Fruit fly (Drosophila melanogaster) whole organism, embryonic: Measurements from ENCODE around the gene CG3091.

Experiments used
- Bdp1 ChIP-seq: fragments of 200-800 bp; sonication (Bioruptor generic); optimal IDR thresholded peaks from 3 replicates; lab custom pipeline; 2016; ENCODE audit warnings: missing biosample characterization, missing genetic modification characterization
- Blimp-1 ChIP-seq: fragments of 200-800 bp; sonication (Bioruptor generic); optimal IDR thresholded peaks from 3 replicates; lab custom pipeline; 2018; ENCODE audit warnings: missing biosample characterization, missing genetic modification characterization, mild to moderate bottlenecking, moderate library complexity, missing genetic modification reagents
- CG10274 ChIP-seq: fragments of 200-800 bp; sonication (Bioruptor generic); optimal IDR thresholded peaks from 3 replicates; lab custom pipeline; 2017; ENCODE audit warnings: missing biosample characterization, mild to moderate bottlenecking, missing genetic modification characterization
- CG10366 ChIP-seq: fragments of 200-800 bp; sonication (Bioruptor generic); IDR thresholded peaks from 2 replicates; pipeline ENCODE4 v1.3.6; 2022; ENCODE audit warnings: missing biosample characterization, missing genetic modification characterization
- CG10543 ChIP-seq: fragments of 200-800 bp; sonication (Bioruptor generic); optimal IDR thresholded peaks from 3 replicates; lab custom pipeline; 2017; ENCODE audit warnings: missing biosample characterization, mild to moderate bottlenecking, missing genetic modification characterization, moderate library complexity
- CG12104 ChIP-seq: fragments of 200-800 bp; sonication (Bioruptor generic); optimal IDR thresholded peaks from 3 replicates; lab custom pipeline; 2016; ENCODE audit warnings: missing biosample characterization, missing genetic modification characterization
- CG12769 ChIP-seq: fragments of 200-800 bp; sonication (Bioruptor generic); optimal IDR thresholded peaks from 2 replicates; lab custom pipeline; 2019; ENCODE audit warnings: missing biosample characterization, mild to moderate bottlenecking, missing genetic modification characterization, moderate library complexity
- CG13424 ChIP-seq: fragments of 200-800 bp; sonication (Bioruptor generic); optimal IDR thresholded peaks from 2 replicates; lab custom pipeline; 2019; ENCODE audit warnings: missing biosample characterization, mild to moderate bottlenecking, missing genetic modification characterization, moderate library complexity
- CG1602 ChIP-seq: fragments of 200-800 bp; sonication (Bioruptor generic); optimal IDR thresholded peaks from 3 replicates; lab custom pipeline; 2016; ENCODE audit warnings: missing biosample characterization, missing genetic modification characterization
- CG17359 ChIP-seq: fragments of 200-800 bp; sonication (Bioruptor generic); optimal IDR thresholded peaks from 3 replicates; lab custom pipeline; 2018; ENCODE audit warnings: missing biosample characterization, mild to moderate bottlenecking, missing genetic modification characterization, moderate library complexity
- CG5180 ChIP-seq: fragments of 200-800 bp; sonication (Bioruptor generic); optimal IDR thresholded peaks from 3 replicates; lab custom pipeline; 2017; ENCODE audit warnings: missing biosample characterization, missing genetic modification characterization, mild to moderate bottlenecking, moderate library complexity, missing genetic modification reagents
- CG6272 ChIP-seq: fragments of 200-800 bp; sonication (Bioruptor generic); IDR thresholded peaks from 2 replicates; pipeline ENCODE4 v1.3.6; 2022; ENCODE audit warnings: missing biosample characterization, missing genetic modification characterization
- CG7839 ChIP-seq: fragments of 200-800 bp; sonication (Bioruptor generic); optimal IDR thresholded peaks from 3 replicates; lab custom pipeline; 2018; ENCODE audit warnings: missing biosample characterization, mild to moderate bottlenecking, missing genetic modification characterization, moderate library complexity
- CG8290 ChIP-seq, 3 experiments: fragments of 200-800 bp; sonication (Bioruptor generic); optimal IDR thresholded peaks; 2 replicates each; lab custom pipeline; 2016 to 2019; ENCODE audit warnings: missing biosample characterization in 3 of 3, missing genetic modification characterization in 3 of 3, mild to moderate bottlenecking in 2 of 3, moderate library complexity in 1 of 3
- CG8765 ChIP-seq: fragments of 200-800 bp; sonication (Bioruptor generic); IDR thresholded peaks from 2 replicates; pipeline ENCODE4 v1.3.6; 2022; ENCODE audit warnings: missing biosample characterization, missing genetic modification characterization
- CG9215 ChIP-seq: fragments of 200-800 bp; sonication (Bioruptor generic); IDR thresholded peaks from 2 replicates; pipeline ENCODE4 v1.3.6; 2022; ENCODE audit warnings: missing biosample characterization, missing genetic modification characterization
- CG9932 ChIP-seq: fragments of 200-800 bp; sonication (Bioruptor generic); IDR thresholded peaks from 2 replicates; pipeline ENCODE4 v1.3.6; 2022; ENCODE audit warnings: missing biosample characterization, missing genetic modification characterization
- D19B ChIP-seq: fragments of 200-800 bp; sonication (Bioruptor generic); optimal IDR thresholded peaks from 2 replicates; lab custom pipeline; 2017; ENCODE audit warnings: missing biosample characterization, mild to moderate bottlenecking, missing genetic modification characterization
- E2f2 ChIP-seq: fragments of 200-800 bp; sonication (Bioruptor generic); IDR thresholded peaks from 2 replicates; pipeline ENCODE4 v1.3.6; 2022; ENCODE audit warnings: missing biosample characterization, missing genetic modification characterization
- Elba2 ChIP-seq: fragments of 200-800 bp; sonication (Bioruptor generic); optimal IDR thresholded peaks from 3 replicates; lab custom pipeline; 2016; ENCODE audit warnings: missing biosample characterization, missing genetic modification characterization
- Ets65A ChIP-seq: fragments of 200-800 bp; sonication (Bioruptor generic); peaks from one replicate; lab custom pipeline; 2016; ENCODE audit warnings: missing biosample characterization, missing genetic modification characterization
- Hr51 ChIP-seq, 2 experiments: fragments of 200-800 bp; sonication (Bioruptor generic); optimal IDR thresholded peaks; 2 replicates in 1 of 2; 3 replicates in 1 of 2; lab custom pipeline; 2016 to 2018; ENCODE audit warnings: missing biosample characterization in 2 of 2, missing genetic modification characterization in 2 of 2, mild to moderate bottlenecking in 1 of 2, moderate library complexity in 1 of 2
- Lim3 ChIP-seq: fragments of 200-800 bp; sonication (Bioruptor generic); IDR thresholded peaks from 2 replicates; pipeline ENCODE4 v1.3.6; 2022; ENCODE audit warnings: missing biosample characterization, missing genetic modification characterization
- Lpt ChIP-seq: fragments of >200 bp; optimal IDR thresholded peaks from 2 replicates; lab custom pipeline; 2018; ENCODE audit warnings: missing biosample characterization, missing genetic modification characterization
- MTF-1 ChIP-seq: fragments of 200-800 bp; sonication (Bioruptor generic); optimal IDR thresholded peaks from 2 replicates; lab custom pipeline; 2018; ENCODE audit warnings: missing biosample characterization, mild to moderate bottlenecking, missing genetic modification characterization, borderline replicate concordance
- Med ChIP-seq: fragments of 200-800 bp; sonication (Bioruptor generic); peaks from one replicate; lab custom pipeline; 2016; ENCODE audit warnings: missing biosample characterization, missing genetic modification characterization, mild to moderate bottlenecking, inconsistent platforms, moderate library complexity
- Trl ChIP-seq, 3 experiments: fragments of >200 bp in 2 of 3; fragments of 200-800 bp in 1 of 3; sonication (Bioruptor generic) in 1 of 3; optimal IDR thresholded peaks; 2 replicates in 1 of 3; 3 replicates in 2 of 3; lab custom pipeline; 2016 to 2017; ENCODE audit warnings: missing biosample characterization in 1 of 3, missing genetic modification characterization in 1 of 3
- ac ChIP-seq: fragments of 200-800 bp; sonication (Bioruptor generic); optimal IDR thresholded peaks from 3 replicates; lab custom pipeline; 2017; ENCODE audit warnings: missing biosample characterization, mild to moderate bottlenecking, missing genetic modification characterization
- chinmo ChIP-seq: fragments of 200-800 bp; sonication (Bioruptor generic); IDR thresholded peaks from 4 replicates; pipeline ENCODE4 v1.3.6; 2022; ENCODE audit warnings: missing biosample characterization, missing genetic modification characterization; ENCODE audit not compliant: partially characterized antibody
- crol ChIP-seq: fragments of 200-800 bp; sonication (Bioruptor generic); IDR thresholded peaks from 2 replicates; pipeline ENCODE4 v1.3.6; 2022; ENCODE audit warnings: missing biosample characterization, missing genetic modification characterization
- exex ChIP-seq: fragments of 200-800 bp; sonication (Bioruptor generic); optimal IDR thresholded peaks from 4 replicates; lab custom pipeline; 2018; ENCODE audit warnings: missing biosample characterization, mild to moderate bottlenecking, missing genetic modification characterization, moderate library complexity
- ftz-f1 ChIP-seq: fragments of 200-800 bp; sonication (Bioruptor generic); optimal IDR thresholded peaks from 2 replicates; lab custom pipeline; 2016; ENCODE audit warnings: missing biosample characterization, missing genetic modification characterization
- gem ChIP-seq: fragments of 200-800 bp; sonication (Bioruptor generic); optimal IDR thresholded peaks from 2 replicates; lab custom pipeline; 2019; ENCODE audit warnings: missing biosample characterization, mild to moderate bottlenecking, missing genetic modification characterization, moderate library complexity
- gro ChIP-seq: fragments of 200-800 bp; sonication (Bioruptor generic); optimal IDR thresholded peaks from 2 replicates; lab custom pipeline; 2016; ENCODE audit warnings: missing biosample characterization, missing genetic modification characterization
- hbn ChIP-seq: fragments of 200-800 bp; sonication (Bioruptor generic); IDR thresholded peaks from 2 replicates; pipeline ENCODE4 v1.3.6; 2022; ENCODE audit warnings: missing biosample characterization, missing genetic modification characterization; ENCODE audit not compliant: partially characterized antibody
- kni ChIP-seq: fragments of 200-800 bp; sonication (Bioruptor generic); optimal IDR thresholded peaks from 3 replicates; lab custom pipeline; 2017; ENCODE audit warnings: mild to moderate bottlenecking, missing biosample characterization, missing genetic modification reagents, missing genetic modification characterization
- lilli ChIP-seq: fragments of 200-800 bp; sonication (Bioruptor generic); optimal IDR thresholded peaks from 3 replicates; lab custom pipeline; 2016; ENCODE audit warnings: missing biosample characterization, missing genetic modification characterization
- lov ChIP-seq, 2 experiments: fragments of 200-800 bp in 1 of 2; fragments of >200 bp in 1 of 2; sonication (Bioruptor generic) in 1 of 2; IDR thresholded peaks in 1 of 2; optimal IDR thresholded peaks in 1 of 2; 2 replicates in 1 of 2; 3 replicates in 1 of 2; pipeline versions ENCODE4 v1.3.6 to Lab custom; 2017 to 2022; ENCODE audit warnings: missing biosample characterization in 1 of 2, missing genetic modification characterization in 1 of 2
- mirr ChIP-seq: fragments of 200-800 bp; sonication (Bioruptor generic); optimal IDR thresholded peaks from 3 replicates; lab custom pipeline; 2018; ENCODE audit warnings: missing biosample characterization, mild to moderate bottlenecking, missing genetic modification characterization
- pb ChIP-seq: fragments of 200-800 bp; sonication (Bioruptor generic); optimal IDR thresholded peaks from 3 replicates; lab custom pipeline; 2016; ENCODE audit warnings: missing biosample characterization, missing genetic modification characterization
- pfk ChIP-seq: fragments of 200-800 bp; sonication (Bioruptor generic); optimal IDR thresholded peaks from 2 replicates; lab custom pipeline; 2018; ENCODE audit warnings: missing biosample characterization, mild to moderate bottlenecking, missing genetic modification characterization, moderate library complexity
- sd ChIP-seq: fragments of 200-800 bp; sonication (Bioruptor generic); optimal IDR thresholded peaks from 3 replicates; lab custom pipeline; 2018; ENCODE audit warnings: missing biosample characterization, mild to moderate bottlenecking, missing genetic modification characterization, moderate library complexity
- sqz ChIP-seq: fragments of 200-800 bp; sonication (Bioruptor generic); optimal IDR thresholded peaks from 3 replicates; lab custom pipeline; 2018; ENCODE audit warnings: missing biosample characterization, mild to moderate bottlenecking, missing genetic modification characterization
- vfl ChIP-seq: fragments of 200-800 bp; sonication (Bioruptor generic); optimal IDR thresholded peaks from 2 replicates; lab custom pipeline; 2016; ENCODE audit warnings: missing biosample characterization, missing genetic modification characterization
- zfh2 ChIP-seq: fragments of 200-800 bp; sonication (Bioruptor generic); optimal IDR thresholded peaks from 2 replicates; lab custom pipeline; 2016; ENCODE audit warnings: missing biosample characterization, missing genetic modification characterization

Gene CG3091

dm6 chrX:2286255-2286654 lies 32.3 kb upstream of the CG3091 start (continued):
- peak; percentile 28 for TF ChIP-seq CG10543

dm6 chrX:2283470-2283869 lies 29.5 kb upstream of the CG3091 start:
- no peak for TF ChIP-seq CG9215
- peak; percentile 16 to 60 for TF ChIP-seq Trl (optimal IDR thresholded peaks at IDR 0.05; lab: Kevin White, UChicago)
- no peak for TF ChIP-seq Trl (GFP tag; optimal IDR thresholded peaks at IDR 0.05; lab: Kevin White, UChicago)
- TF ChIP-seq mirr (GFP tag; lab: Kevin White, UChicago), result no peak
- TF ChIP-seq Elba2, result no peak
- no peak for TF ChIP-seq vfl
- TF ChIP-seq sd (tag; lab: Kevin White, UChicago), result peak; percentile 27
- peak; percentile 45; the same call in 1 of the 2 replicates for TF ChIP-seq crol
- TF ChIP-seq chinmo (GFP tag; lab: Robert Waterston, UW), result 0 out of 4 replicates have a peak, but pooled peaks have one; percentile 28
- TF ChIP-seq Blimp-1 (GFP tag; lab: Kevin White, UChicago), result peak; percentile 99
- peak; percentile 1 for TF ChIP-seq Med
- TF ChIP-seq kni (GFP tag; lab: Kevin White, UChicago), result peak; percentile 27
- peak; percentile 73 for TF ChIP-seq sqz

- TF ChIP-seq CG8290 (GFP tag; optimal IDR thresholded peaks at IDR 0.05; lab: Kevin White, UChicago) (no peak), CG8290 (tag; optimal IDR thresholded peaks at IDR 0.05; lab: Kevin White, UChicago) (no peak), Ets65A (no peak), mirr (GFP tag; lab: Kevin White, UChicago) (no peak), ftz-f1 (GFP tag; lab: Kevin White, UChicago) (peak; percentile 28), CG8765 (GFP tag; lab: Robert Waterston, UW) (no peak), Trl (optimal IDR thresholded peaks at IDR 0.05; lab: Kevin White, UChicago) (no peak), Trl (GFP tag; optimal IDR thresholded peaks at IDR 0.05; lab: Kevin White, UChicago) (no peak), exex (tag; lab: Kevin White, UChicago) (no peak), ac (GFP tag; lab: Kevin White, UChicago) (no peak), CG10543 (peak; percentile 14), CG6272 (no peak), zfh2 (no peak), CG13424 (tag; lab: Kevin White, UChicago) (no peak), Bdp1 (GFP tag; lab: Kevin White, UChicago) (no peak), CG10366 (GFP tag; lab: Robert Waterston, UW) (no peak), CG7839 (tag; lab: Kevin White, UChicago) (no peak), gro (GFP tag; lab: Kevin White, UChicago) (no peak), CG1602 (GFP tag; lab: Kevin White, UChicago) (no peak), lilli (GFP tag; lab: Kevin White, UChicago) (no peak), CG12769 (tag; lab: Kevin White, UChicago) (peak; percentile 27), E2f2 (GFP tag; lab: Robert Waterston, UW) (no peak), Lpt (no peak), lov (optimal IDR thresholded peaks at IDR 0.05; lab: Kevin White, UChicago) (no peak), lov (GFP tag; IDR thresholded peaks at IDR 0.05; lab: Robert Waterston, UW) (no peak), Hr51 (GFP tag; optimal IDR thresholded peaks at IDR 0.05; lab: Kevin White, UChicago) (no peak), D19B (GFP tag; lab: Kevin White, UChicago) (no peak), hbn (no peak), chinmo (GFP tag; lab: Robert Waterston, UW) (peak; percentile 93), CG10274 (GFP tag; lab: Kevin White, UChicago) (no peak), sd (tag; lab: Kevin White, UChicago) (peak; percentile 52), CG9932 (GFP tag; lab: Robert Waterston, UW) (peak; percentile 15; the same call in 1 of the 2 replicates), CG12104 (GFP tag; lab: Kevin White, UChicago) (no peak), MTF-1 (no peak), gem (no peak), pfk (peak; percentile 61), Lim3 (GFP tag; lab: Robert Waterston, UW) (no peak), CG5180 (GFP tag; lab: Kevin White, UChicago) (no peak), CG17359 (tag; lab: Kevin White, UChicago) (no peak), pb (GFP tag; lab: Kevin White, UChicago) (no peak)
These were observed 24.8 kb upstream of the CG3091 start for dm6 chrX:2278782-2279304.
